Worm (Caenorhabditis elegans): ENCODE measurements around the gene F10E7.2.

F10E7.2 gene

ce11 chrII:7151969-7152631 lies 30.1 kb downstream of the F10E7.2 start, which contains the start of gene fust-1 (continued):
- TF ChIP-seq chd-7 (tag; optimal IDR thresholded peaks at IDR 0.05) = peak; percentile 80
- no peak for TF ChIP-seq zfh-2 (GFP tag; conservative IDR thresholded peaks at IDR 0.05)
- peak; percentile 88 for TF ChIP-seq K12H6.12 (tag; optimal IDR thresholded peaks at IDR 0.05)
- peak; percentile 88 for TF ChIP-seq ceh-91 (GFP tag; IDR thresholded peaks at IDR 0.05)
- TF ChIP-seq nfya-1 (tag; optimal IDR thresholded peaks at IDR 0.05; ENCODE audit: borderline replicate concordance, insufficient read depth) = no peak
- peak in 2 of 3 experiments; percentile 80 to 93 for TF ChIP-seq lin-35 (GFP tag; optimal IDR thresholded peaks at IDR 0.05)
- no peak for TF ChIP-seq mxl-1 (tag; optimal IDR thresholded peaks at IDR 0.05)
- no peak for TF ChIP-seq dpff-1 (tag; optimal IDR thresholded peaks at IDR 0.05)
- no peak for TF ChIP-seq nhr-179 (tag; optimal IDR thresholded peaks at IDR 0.05)
- TF ChIP-seq bed-1 (GFP tag; IDR thresholded peaks at IDR 0.05) = no peak
- TF ChIP-seq Y53F4B.3 (GFP tag; IDR thresholded peaks at IDR 0.05) = no peak
- peak; percentile 17 for TF ChIP-seq F52B5.7 (tag; optimal IDR thresholded peaks at IDR 0.05)
- TF ChIP-seq let-526 (GFP tag; IDR thresholded peaks at IDR 0.05) = peak; percentile 80; the same call in 1 of the 2 replicates
- TF ChIP-seq F33H1.4 (GFP tag; IDR thresholded peaks at IDR 0.05) = peak; percentile 82
- peak; percentile 88 for TF ChIP-seq ztf-26 (tag; optimal IDR thresholded peaks at IDR 0.05)
- TF ChIP-seq mcd-1 (GFP tag; IDR thresholded peaks at IDR 0.05) = peak; percentile 97
- TF ChIP-seq aptf-2 (GFP tag; conservative IDR thresholded peaks at IDR 0.05) = no peak
- TF ChIP-seq nhr-27 (tag; optimal IDR thresholded peaks at IDR 0.05) = no peak
- TF ChIP-seq rcor-1 (GFP tag; IDR thresholded peaks at IDR 0.05) = peak; percentile 95
- TF ChIP-seq C06A6.2 (GFP tag; conservative IDR thresholded peaks at IDR 0.05) = peak; percentile 88
- peak; percentile 96 for TF ChIP-seq nfyb-1 (GFP tag; IDR thresholded peaks at IDR 0.05)
- TF ChIP-seq repo-1 (tag; optimal IDR thresholded peaks at IDR 0.05) = peak; percentile 94
- TF ChIP-seq pbrm-1 (GFP tag; IDR thresholded peaks at IDR 0.05) = peak; percentile 95
- TF ChIP-seq atf-7 (tag; optimal IDR thresholded peaks at IDR 0.05) = peak; percentile 84
- no peak for TF ChIP-seq aptf-3 (GFP tag; IDR thresholded peaks at IDR 0.05)
- no peak for TF ChIP-seq nfya-2 (GFP tag; IDR thresholded peaks at IDR 0.05)
- no peak for TF ChIP-seq ceh-79 (tag; optimal IDR thresholded peaks at IDR 0.05)
- TF ChIP-seq nhr-80 (tag; optimal IDR thresholded peaks at IDR 0.05) = peak; percentile 70
- peak; percentile 44; the same call in 1 of the 2 replicates for TF ChIP-seq lin-26 (GFP tag; IDR thresholded peaks at IDR 0.05)
- peak; percentile 54 for TF ChIP-seq madf-10 (tag; optimal IDR thresholded peaks at IDR 0.05)
- TF ChIP-seq D2030.7 (GFP tag; IDR thresholded peaks at IDR 0.05) = peak; percentile 89
- TF ChIP-seq bed-2 (GFP tag; IDR thresholded peaks at IDR 0.05) = 0 out of 2 replicates have a peak, but pooled peaks have one; percentile 24
- peak; percentile 75 for TF ChIP-seq tbp1 (GFP tag; optimal IDR thresholded peaks at IDR 0.05)
- no peak for TF ChIP-seq unc-62 (GFP tag; optimal IDR thresholded peaks at IDR 0.05)
- TF ChIP-seq egl-44 (GFP tag; IDR thresholded peaks at IDR 0.05) = peak; percentile 75; the same call in 1 of the 2 replicates
- TF ChIP-seq T26A5.8 (tag; optimal IDR thresholded peaks at IDR 0.05) = no peak
- TF ChIP-seq egrh-3 (GFP tag; IDR thresholded peaks at IDR 0.05) = no peak; the same call in 1 of the 2 replicates
- peak; percentile 54 to 78 for TF ChIP-seq let-607 (tag; optimal IDR thresholded peaks at IDR 0.05)
- no peak for TF ChIP-seq Y67H2A.10 (GFP tag; conservative IDR thresholded peaks at IDR 0.05)
- peak; percentile 86 for TF ChIP-seq madf-8 (GFP tag; conservative IDR thresholded peaks at IDR 0.05)
- TF ChIP-seq hsf-1 (GFP tag; IDR thresholded peaks at IDR 0.05) = peak; percentile 88
- peak; percentile 95 for TF ChIP-seq tlf-1 (GFP tag; optimal IDR thresholded peaks at IDR 0.05)
